Worm (Caenorhabditis elegans) whole organism, L3 larva: ENCODE results near the gene T22B7.4.

ENCODE experiments used
- ceh-16 ChIP-seq: sonication (generic microtip); optimal IDR thresholded peaks from 2 replicates; lab custom pipeline; 2017; ENCODE audit warnings: missing biosample characterization, missing genetic modification characterization
- ceh-28 ChIP-seq: fragments of 150-350 bp; optimal IDR thresholded peaks from 2 replicates; lab custom pipeline; 2014; ENCODE audit warnings: missing biosample characterization, missing genetic modification reagents, missing genetic modification characterization
- ceh-82 ChIP-seq: fragments of 150-350 bp; optimal IDR thresholded peaks from 2 replicates; lab custom pipeline; 2014; ENCODE audit warnings: missing biosample characterization, missing genetic modification characterization
- daf-12 ChIP-seq: fragments of 150-350 bp; optimal IDR thresholded peaks from 2 replicates; lab custom pipeline; 2014; ENCODE audit warnings: missing biosample characterization, missing genetic modification reagents, missing genetic modification characterization
- egl-27 ChIP-seq: sonication (generic microtip); optimal IDR thresholded peaks from 4 replicates; lab custom pipeline; 2017; ENCODE audit warnings: missing biosample characterization, missing genetic modification reagents, missing genetic modification characterization
- egl-5 ChIP-seq: fragments of 150-350 bp; optimal IDR thresholded peaks from 2 replicates; lab custom pipeline; 2017; ENCODE audit warnings: missing biosample characterization, missing genetic modification reagents, missing genetic modification characterization, inconsistent platforms
- elt-1 ChIP-seq: fragments of 150-350 bp; optimal IDR thresholded peaks from 2 replicates; lab custom pipeline; 2014; ENCODE audit warnings: missing biosample characterization, missing genetic modification characterization
- elt-2 ChIP-seq: sonication (generic microtip); optimal IDR thresholded peaks from 2 replicates; lab custom pipeline; 2016; ENCODE audit warnings: missing genetic modification reagents, mild to moderate bottlenecking, missing genetic modification characterization, missing compliant biosample characterization
- elt-3 ChIP-seq, 3 experiments: fragments of 150-350 bp in 1 of 3; sonication (generic microtip) in 2 of 3; optimal IDR thresholded peaks; 2 replicates in 2 of 3; 4 replicates in 1 of 3; lab custom pipeline; 2014 to 2017; ENCODE audit warnings: missing biosample characterization in 3 of 3, missing genetic modification characterization in 3 of 3
- fkh-10 ChIP-seq: sonication (generic microtip); optimal IDR thresholded peaks from 2 replicates; lab custom pipeline; 2017; ENCODE audit warnings: missing biosample characterization, missing genetic modification reagents, missing genetic modification characterization
- fkh-2 ChIP-seq: fragments of 150-350 bp; optimal IDR thresholded peaks from 2 replicates; lab custom pipeline; 2014; ENCODE audit warnings: missing biosample characterization, missing genetic modification reagents, missing genetic modification characterization
- lin-39 ChIP-seq: fragments of 150-350 bp; optimal IDR thresholded peaks from 2 replicates; lab custom pipeline; 2018; ENCODE audit warnings: missing biosample characterization, missing genetic modification reagents, missing genetic modification characterization
- lsy-12 ChIP-seq: sonication (generic microtip); optimal IDR thresholded peaks from 2 replicates; lab custom pipeline; 2016; ENCODE audit warnings: mild to moderate bottlenecking, missing genetic modification characterization, missing compliant biosample characterization
- mdl-1 ChIP-seq: fragments of 150-350 bp; optimal IDR thresholded peaks from 2 replicates; lab custom pipeline; 2014; ENCODE audit warnings: missing biosample characterization, missing genetic modification characterization
- nhr-23 ChIP-seq: fragments of 150-350 bp; optimal IDR thresholded peaks from 2 replicates; lab custom pipeline; 2014; ENCODE audit warnings: missing biosample characterization, missing genetic modification reagents, missing genetic modification characterization
- nhr-237 ChIP-seq: fragments of 150-350 bp; optimal IDR thresholded peaks from 2 replicates; lab custom pipeline; 2014; ENCODE audit warnings: missing biosample characterization, missing genetic modification characterization
- nhr-25 ChIP-seq: sonication (generic microtip); optimal IDR thresholded peaks from 2 replicates; lab custom pipeline; 2017; ENCODE audit warnings: missing biosample characterization, missing genetic modification characterization
- nhr-43 ChIP-seq: sonication (generic microtip); optimal IDR thresholded peaks from 2 replicates; lab custom pipeline; 2016; ENCODE audit warnings: mild to moderate bottlenecking, missing genetic modification characterization, missing compliant biosample characterization; ENCODE audit not compliant: poor library complexity, severe bottlenecking
- nhr-76 ChIP-seq: fragments of 150-350 bp; sonication (generic microtip); optimal IDR thresholded peaks from 5 replicates; lab custom pipeline; 2014; ENCODE audit warnings: missing biosample characterization, missing genetic modification characterization
- nhr-77 ChIP-seq: fragments of 150-350 bp; optimal IDR thresholded peaks from 2 replicates; lab custom pipeline; 2014; ENCODE audit warnings: missing biosample characterization, missing genetic modification characterization
- pqm-1 ChIP-seq: fragments of 150-350 bp; optimal IDR thresholded peaks from 2 replicates; lab custom pipeline; 2017; ENCODE audit warnings: missing biosample characterization, missing genetic modification characterization, inconsistent platforms
- sea-2 ChIP-seq: fragments of 150-350 bp; sonication (generic microtip); optimal IDR thresholded peaks from 4 replicates; lab custom pipeline; 2014; ENCODE audit warnings: missing biosample characterization, missing genetic modification reagents, missing genetic modification characterization
- skn-1 ChIP-seq: fragments of 150-350 bp; optimal IDR thresholded peaks from 2 replicates; lab custom pipeline; 2014; ENCODE audit warnings: missing biosample characterization, missing genetic modification characterization
- snpc-4 ChIP-seq: fragments of 150-350 bp; optimal IDR thresholded peaks from 2 replicates; lab custom pipeline; 2014; ENCODE audit warnings: missing biosample characterization, missing genetic modification characterization
- unc-39 ChIP-seq: sonication (generic microtip); optimal IDR thresholded peaks from 4 replicates; lab custom pipeline; 2017; ENCODE audit warnings: missing biosample characterization, missing genetic modification characterization
- zag-1 ChIP-seq: fragments of 150-350 bp; optimal IDR thresholded peaks from 2 replicates; lab custom pipeline; 2014; ENCODE audit warnings: missing biosample characterization, missing genetic modification characterization

T22B7.4 gene

DNA sequence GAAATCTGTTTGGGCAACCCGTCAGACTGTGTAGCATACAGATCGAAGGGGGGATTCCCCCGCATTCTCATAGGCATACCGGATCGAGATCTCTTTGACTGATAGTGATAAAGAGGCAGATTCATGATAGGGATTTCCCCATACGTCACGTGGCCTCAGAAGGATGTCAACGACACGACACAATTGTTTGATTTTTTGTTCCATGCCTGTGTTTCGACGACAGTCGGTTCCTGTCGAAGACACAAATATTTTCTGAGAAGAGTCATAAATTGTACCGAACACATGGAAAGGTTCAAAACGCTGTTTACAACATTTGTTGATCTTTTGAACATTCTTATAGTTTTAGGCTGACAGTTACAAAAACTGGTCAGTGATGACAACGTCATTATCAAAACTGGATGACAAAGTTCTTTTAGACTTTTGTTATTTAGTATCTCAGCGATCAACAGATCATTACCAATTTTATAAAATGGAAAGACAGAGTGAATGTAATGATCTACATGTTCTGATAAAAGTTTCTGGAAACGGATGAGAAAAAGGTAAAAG lies 12.7 kb downstream of the T22B7.4 start:
- no peak for TF ChIP-seq egl-5 (tag; lab: Kevin White, UChicago)
- TF ChIP-seq elt-2 (tag; lab: Kevin White, UChicago): peak; percentile 15
- peak; percentile 79 for TF ChIP-seq nhr-23 (tag; lab: Kevin White, UChicago)
- peak in 1 of 3 experiments; percentile 80 for TF ChIP-seq elt-3 (tag; optimal IDR thresholded peaks at IDR 0.05; lab: Kevin White, UChicago)
- peak; percentile 24 for TF ChIP-seq lsy-12 (tag; lab: Kevin White, UChicago)
- peak; percentile 87 for TF ChIP-seq nhr-43
- TF ChIP-seq nhr-25 (tag; lab: Kevin White, UChicago): peak; percentile 83
- no peak for TF ChIP-seq elt-1
- no peak for TF ChIP-seq ceh-16 (tag; lab: Kevin White, UChicago)

DNA sequence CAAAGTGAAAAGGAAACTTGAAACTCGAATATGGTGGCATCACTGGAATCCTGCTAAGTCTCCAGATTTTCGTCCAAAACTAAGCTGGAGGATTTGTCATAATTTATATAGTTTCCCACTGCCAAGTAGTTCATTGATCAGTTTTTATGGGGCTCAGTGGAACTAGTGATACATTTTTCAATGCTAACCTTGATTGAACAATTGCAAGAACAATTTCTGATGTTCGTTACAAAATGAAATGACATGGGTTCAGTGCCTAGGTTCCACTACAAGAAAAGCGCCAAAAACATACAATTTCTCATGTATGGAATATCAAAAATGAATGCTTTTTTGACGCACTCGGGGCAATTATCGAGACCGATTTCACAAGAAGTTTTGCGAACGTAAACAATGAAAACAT lies 19.4 kb downstream of the T22B7.4 start:
- TF ChIP-seq nhr-76 (tag; lab: Kevin White, UChicago) (no peak), elt-2 (tag; lab: Kevin White, UChicago) (no peak), egl-27 (tag; lab: Kevin White, UChicago) (no peak), ceh-16 (tag; lab: Kevin White, UChicago) (no peak), nhr-25 (tag; lab: Kevin White, UChicago) (no peak), daf-12 (tag; lab: Kevin White, UChicago) (no peak), snpc-4 (tag; lab: Kevin White, UChicago) (no peak)

DNA sequence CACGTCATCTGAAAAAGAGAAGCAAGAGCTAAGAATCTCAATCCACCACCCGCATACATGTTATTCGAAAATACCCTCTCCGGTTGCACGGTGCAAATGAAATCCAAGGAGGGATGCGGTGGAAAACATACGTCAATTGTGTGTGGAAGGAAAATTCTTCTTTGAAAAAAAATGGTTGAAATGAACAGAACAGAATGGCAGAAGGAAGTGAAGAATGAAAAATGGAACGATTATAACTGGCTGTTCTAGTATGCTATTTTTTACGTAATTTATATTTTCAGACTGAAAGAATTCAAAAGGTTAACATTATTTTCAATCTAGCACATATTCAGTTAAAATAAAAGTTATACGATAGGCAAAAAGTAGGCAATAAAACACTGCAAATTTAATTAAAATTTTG lies 25.2 kb downstream of the T22B7.4 start:
- TF ChIP-seq fkh-2 (tag; lab: Kevin White, UChicago): no peak
- no peak for TF ChIP-seq nhr-25 (tag; lab: Kevin White, UChicago)
- no peak for TF ChIP-seq nhr-237 (tag; lab: Kevin White, UChicago)
- TF ChIP-seq mdl-1 (tag; lab: Kevin White, UChicago): no peak
- TF ChIP-seq sea-2: no peak
- TF ChIP-seq egl-27 (tag; lab: Kevin White, UChicago): no peak
- TF ChIP-seq elt-2 (tag; lab: Kevin White, UChicago): no peak
- TF ChIP-seq nhr-76 (tag; lab: Kevin White, UChicago): no peak
- no peak for TF ChIP-seq ceh-82 (tag; lab: Kevin White, UChicago)

DNA sequence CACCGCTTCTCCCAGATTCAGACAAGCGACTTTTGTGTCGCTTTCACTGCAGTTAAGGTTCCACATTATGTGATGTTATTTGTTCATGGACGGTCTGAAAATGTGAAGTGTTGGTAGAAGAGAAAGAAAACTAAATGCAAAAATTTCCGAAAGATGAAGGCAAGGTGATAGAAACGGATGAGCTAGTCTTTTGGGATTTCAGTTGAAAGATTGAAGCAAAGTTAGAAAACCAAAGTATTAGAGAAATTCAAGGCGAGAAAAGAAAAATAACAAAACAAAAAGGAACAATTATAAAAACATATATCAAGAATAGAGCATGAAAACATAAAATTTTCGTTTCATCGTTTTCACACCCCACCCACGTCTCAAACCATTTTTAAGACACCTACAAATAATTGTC lies 30.1 kb downstream of the T22B7.4 start, which contains the start of gene octr-1:
octr-1 (minus strand) TSS at position 101 of the 400 bp plus-strand sequence.
- TF ChIP-seq elt-3 (tag; optimal IDR thresholded peaks at IDR 0.05; lab: Kevin White, UChicago): no peak
- no peak for TF ChIP-seq lin-39 (tag; lab: Kevin White, UChicago)
- no peak for TF ChIP-seq nhr-77 (tag; lab: Kevin White, UChicago)
- TF ChIP-seq ceh-16 (tag; lab: Kevin White, UChicago): no peak
- no peak for TF ChIP-seq pqm-1 (tag; lab: Kevin White, UChicago)
- no peak for TF ChIP-seq egl-5 (tag; lab: Kevin White, UChicago)
- no peak for TF ChIP-seq nhr-237 (tag; lab: Kevin White, UChicago)
- no peak for TF ChIP-seq sea-2
- TF ChIP-seq fkh-10 (GFP tag; lab: Kevin White, UChicago): no peak
- no peak for TF ChIP-seq lsy-12 (tag; lab: Kevin White, UChicago)
- TF ChIP-seq nhr-76 (tag; lab: Kevin White, UChicago): no peak
- TF ChIP-seq skn-1 (tag; lab: Kevin White, UChicago): no peak
- TF ChIP-seq egl-27 (tag; lab: Kevin White, UChicago): no peak
- no peak for TF ChIP-seq unc-39 (tag; lab: Kevin White, UChicago)

DNA sequence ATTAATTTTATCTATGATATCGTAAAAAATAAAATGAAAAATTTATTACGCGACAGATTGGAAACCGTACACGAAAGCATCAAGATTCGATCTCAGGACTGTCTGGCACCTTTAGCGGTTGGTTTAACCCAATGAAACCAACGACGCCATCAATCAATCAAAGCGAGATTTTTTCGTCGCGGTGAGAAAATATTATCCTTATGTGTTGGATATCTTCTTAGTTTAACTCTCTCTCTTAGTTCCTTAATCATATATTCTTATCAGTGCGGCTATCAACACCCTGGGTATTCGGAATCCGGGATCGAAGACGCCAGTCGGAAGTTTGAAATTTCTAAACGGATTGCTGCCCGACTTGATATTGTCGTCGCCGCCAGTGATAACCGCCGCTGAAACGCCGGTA lies 36.2 kb downstream of the T22B7.4 start:
- TF ChIP-seq nhr-43 (peak; percentile 45), snpc-4 (tag; lab: Kevin White, UChicago) (no peak)

DNA sequence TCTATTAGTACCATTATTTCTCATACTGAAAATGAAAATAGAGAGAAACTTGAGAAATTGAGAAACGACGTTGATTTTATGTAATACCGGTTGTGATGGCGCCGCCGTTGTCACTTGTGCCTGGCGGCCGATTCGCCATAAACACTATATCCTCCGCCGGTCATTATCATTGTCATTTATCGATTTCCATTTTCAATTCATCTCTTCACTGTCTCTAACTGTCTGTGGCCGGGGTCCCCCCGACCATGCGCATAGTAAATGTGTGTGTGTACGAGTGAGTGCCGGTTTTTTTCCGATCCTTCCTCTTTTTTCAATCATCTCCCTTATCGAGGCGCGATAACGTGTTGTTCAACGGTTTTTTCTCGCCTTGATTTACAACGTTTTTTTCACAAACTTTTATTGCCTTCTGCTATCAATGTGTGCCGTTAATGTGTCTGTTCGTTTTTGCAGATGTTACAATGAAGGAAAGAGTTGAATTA lies 37.8 kb downstream of the T22B7.4 start, which contains the start of gene F14D12.1:
F14D12.1 (plus strand) TSS at position 429 of the 479 bp plus-strand sequence.
- TF ChIP-seq ceh-82 (tag; lab: Kevin White, UChicago): no peak
- no peak for TF ChIP-seq nhr-76 (tag; lab: Kevin White, UChicago)
- TF ChIP-seq elt-3 (tag; optimal IDR thresholded peaks at IDR 0.05; lab: Kevin White, UChicago): peak; percentile 61 to 71 (median 68)
- TF ChIP-seq zag-1 (tag; lab: Kevin White, UChicago): no peak
- TF ChIP-seq nhr-43: peak; percentile 84
- TF ChIP-seq ceh-28 (tag; lab: Kevin White, UChicago): peak; percentile 65
- TF ChIP-seq nhr-25 (tag; lab: Kevin White, UChicago): peak; percentile 38
- no peak for TF ChIP-seq daf-12 (tag; lab: Kevin White, UChicago)
- TF ChIP-seq elt-1: no peak
- TF ChIP-seq nhr-23 (tag; lab: Kevin White, UChicago): peak; percentile 57
